Worm (Caenorhabditis elegans) whole organism, L4 larva: ENCODE data around the gene W04E12.4.

Source experiments
- ama-1 ChIP-seq: fragments of 150-350 bp; optimal IDR thresholded peaks from 2 replicates; lab custom pipeline; 2014; ENCODE audit warnings: inconsistent platforms, mixed read lengths
- mdl-1 ChIP-seq, 2 experiments: fragments of 150-350 bp in 1 of 2; sonication (generic microtip) in 1 of 2; optimal IDR thresholded peaks; 2 replicates each; lab custom pipeline; 2014 to 2017; ENCODE audit warnings: missing biosample characterization in 2 of 2, missing genetic modification characterization in 2 of 2
- nhr-11 ChIP-seq: fragments of 150-350 bp; optimal IDR thresholded peaks from 2 replicates; lab custom pipeline; 2014; ENCODE audit warnings: missing biosample characterization, missing genetic modification characterization

ce11 chrV:19778608-19779007 is 35.2 kb downstream of the W04E12.4 start, which contains the start of gene fbxa-194:
- TF ChIP-seq mdl-1 (tag; optimal IDR thresholded peaks at IDR 0.05; lab: Kevin White, UChicago) (no peak), ama-1 (lab: Kevin White, UChicago) (no peak), nhr-11 (tag; lab: Kevin White, UChicago) (no peak)
